Worm (Caenorhabditis elegans) whole organism, young adult: ENCODE results near the gene cutl-15.

Experiments
- K12H6.12 ChIP-seq: fragments of 200-800 bp; sonication (Bioruptor generic); optimal IDR thresholded peaks from 2 replicates; lab custom pipeline; 2018; ENCODE audit warnings: mild to moderate bottlenecking, missing genetic modification characterization, missing compliant biosample characterization
- ama-1 ChIP-seq, 3 experiments: fragments of 150-350 bp in 1 of 3; sonication (generic microtip) in 2 of 3; optimal IDR thresholded peaks; 2 replicates each; lab custom pipeline; 2014 to 2018; ENCODE audit warnings: missing biosample characterization in 2 of 3, missing genetic modification characterization in 2 of 3, missing genetic modification reagents in 2 of 3
- ceh-100 ChIP-seq: fragments of 200-800 bp; sonication (Bioruptor generic); IDR thresholded peaks from 2 replicates; pipeline ENCODE4 v1.3.6; 2022; ENCODE audit warnings: missing genetic modification reagents, missing genetic modification characterization, missing compliant biosample characterization

ce11 chrII:8917339-8917738 is 30.1 kb downstream of the cutl-15 start:
- TF ChIP-seq ama-1 (optimal IDR thresholded peaks at IDR 0.05; lab: Kevin White, UChicago) (no peak), ama-1 (GFP tag; optimal IDR thresholded peaks at IDR 0.05; lab: Kevin White, UChicago) (no peak), ceh-100 (GFP tag; lab: Robert Waterston, UW) (no peak), K12H6.12 (tag; lab: Kevin White, UChicago) (no peak)
